Worm (Caenorhabditis elegans) whole organism, L2 larva: ENCODE results near the gene chil-13.

ENCODE experiments used
- alr-1 ChIP-seq: fragments of 150-350 bp; optimal IDR thresholded peaks from 2 replicates; lab custom pipeline; 2014; ENCODE audit warnings: missing biosample characterization, missing genetic modification characterization
- aly-2 ChIP-seq: fragments of 150-350 bp; optimal IDR thresholded peaks from 2 replicates; lab custom pipeline; 2014; ENCODE audit warnings: missing biosample characterization, missing genetic modification characterization
- mab-5 ChIP-seq: fragments of 150-350 bp; optimal IDR thresholded peaks from 2 replicates; lab custom pipeline; 2014; ENCODE audit warnings: missing biosample characterization, missing genetic modification characterization
- unc-39 ChIP-seq: fragments of 150-350 bp; optimal IDR thresholded peaks from 2 replicates; lab custom pipeline; 2014; ENCODE audit warnings: missing biosample characterization, missing genetic modification characterization
- unc-62 ChIP-seq: fragments of 150-350 bp; optimal IDR thresholded peaks from 2 replicates; lab custom pipeline; 2014; ENCODE audit warnings: missing biosample characterization, missing genetic modification reagents, missing genetic modification characterization

- TF ChIP-seq mab-5 (tag; lab: Kevin White, UChicago) (no peak), aly-2 (tag; lab: Kevin White, UChicago) (no peak), unc-39 (tag; lab: Kevin White, UChicago) (no peak), alr-1 (tag; lab: Kevin White, UChicago) (no peak), unc-62 (GFP tag; lab: Kevin White, UChicago) (no peak)
These were observed 1.9 kb upstream of the chil-13 start, which contains the start of gene chil-17 for ce11 chrII:9440060-9440459.
